Worm (Caenorhabditis elegans) whole organism, L3 larva: Measurements from ENCODE around the gene Y57A10C.9.
A peak's percentile ranks its signal among the peaks of the same experiment; 100 is the strongest.

Experiments used
- R02D3.7 ChIP-seq: fragments of 150-350 bp; optimal IDR thresholded peaks from 2 replicates; lab custom pipeline; 2014; ENCODE audit warnings: missing biosample characterization, missing genetic modification characterization
- aly-2 ChIP-seq: fragments of 150-350 bp; optimal IDR thresholded peaks from 2 replicates; lab custom pipeline; 2014; ENCODE audit warnings: missing biosample characterization, missing genetic modification characterization
- ama-1 ChIP-seq: fragments of 150-350 bp; optimal IDR thresholded peaks from 2 replicates; lab custom pipeline; 2018
- ceh-16 ChIP-seq: sonication (generic microtip); optimal IDR thresholded peaks from 2 replicates; lab custom pipeline; 2017; ENCODE audit warnings: missing biosample characterization, missing genetic modification characterization
- ceh-28 ChIP-seq: fragments of 150-350 bp; optimal IDR thresholded peaks from 2 replicates; lab custom pipeline; 2014; ENCODE audit warnings: missing biosample characterization, missing genetic modification reagents, missing genetic modification characterization
- ceh-82 ChIP-seq: fragments of 150-350 bp; optimal IDR thresholded peaks from 2 replicates; lab custom pipeline; 2014; ENCODE audit warnings: missing biosample characterization, missing genetic modification characterization
- ceh-9 ChIP-seq: sonication (generic microtip); optimal IDR thresholded peaks from 2 replicates; lab custom pipeline; 2018; ENCODE audit warnings: missing biosample characterization, missing genetic modification characterization
- daf-12 ChIP-seq: fragments of 150-350 bp; optimal IDR thresholded peaks from 2 replicates; lab custom pipeline; 2014; ENCODE audit warnings: missing biosample characterization, missing genetic modification reagents, missing genetic modification characterization
- egl-27 ChIP-seq: sonication (generic microtip); optimal IDR thresholded peaks from 4 replicates; lab custom pipeline; 2017; ENCODE audit warnings: missing biosample characterization, missing genetic modification reagents, missing genetic modification characterization
- egl-5 ChIP-seq: fragments of 150-350 bp; optimal IDR thresholded peaks from 2 replicates; lab custom pipeline; 2017; ENCODE audit warnings: missing biosample characterization, missing genetic modification reagents, missing genetic modification characterization, inconsistent platforms
- elt-1 ChIP-seq: fragments of 150-350 bp; optimal IDR thresholded peaks from 2 replicates; lab custom pipeline; 2014; ENCODE audit warnings: missing biosample characterization, missing genetic modification characterization
- elt-2 ChIP-seq: sonication (generic microtip); optimal IDR thresholded peaks from 2 replicates; lab custom pipeline; 2016; ENCODE audit warnings: missing genetic modification reagents, mild to moderate bottlenecking, missing genetic modification characterization, missing compliant biosample characterization
- elt-3 ChIP-seq, 3 experiments: fragments of 150-350 bp in 1 of 3; sonication (generic microtip) in 2 of 3; optimal IDR thresholded peaks; 2 replicates in 2 of 3; 4 replicates in 1 of 3; lab custom pipeline; 2014 to 2017; ENCODE audit warnings: missing biosample characterization in 3 of 3, missing genetic modification characterization in 3 of 3
- fkh-10 ChIP-seq: sonication (generic microtip); optimal IDR thresholded peaks from 2 replicates; lab custom pipeline; 2017; ENCODE audit warnings: missing biosample characterization, missing genetic modification reagents, missing genetic modification characterization
- fkh-2 ChIP-seq: fragments of 150-350 bp; optimal IDR thresholded peaks from 2 replicates; lab custom pipeline; 2014; ENCODE audit warnings: missing biosample characterization, missing genetic modification reagents, missing genetic modification characterization
- fos-1 ChIP-seq: fragments of 150-350 bp; optimal IDR thresholded peaks from 2 replicates; lab custom pipeline; 2014; ENCODE audit warnings: missing biosample characterization, missing genetic modification characterization
- hmg-11 ChIP-seq: sonication (generic microtip); optimal IDR thresholded peaks from 2 replicates; lab custom pipeline; 2016; ENCODE audit warnings: missing genetic modification characterization, missing compliant biosample characterization
- jun-1 ChIP-seq: fragments of 150-350 bp; optimal IDR thresholded peaks from 2 replicates; lab custom pipeline; 2014; ENCODE audit warnings: missing biosample characterization, missing genetic modification reagents, missing genetic modification characterization
- lin-15B ChIP-seq: fragments of 150-350 bp; optimal IDR thresholded peaks from 2 replicates; lab custom pipeline; 2014; ENCODE audit warnings: missing biosample characterization, missing genetic modification characterization
- lin-39 ChIP-seq: fragments of 150-350 bp; optimal IDR thresholded peaks from 2 replicates; lab custom pipeline; 2018; ENCODE audit warnings: missing biosample characterization, missing genetic modification reagents, missing genetic modification characterization
- lsy-12 ChIP-seq: sonication (generic microtip); optimal IDR thresholded peaks from 2 replicates; lab custom pipeline; 2016; ENCODE audit warnings: mild to moderate bottlenecking, missing genetic modification characterization, missing compliant biosample characterization
- mdl-1 ChIP-seq: fragments of 150-350 bp; optimal IDR thresholded peaks from 2 replicates; lab custom pipeline; 2014; ENCODE audit warnings: missing biosample characterization, missing genetic modification characterization
- mml-1 ChIP-seq: fragments of 150-350 bp; sonication (generic microtip); optimal IDR thresholded peaks from 3 replicates; lab custom pipeline; 2014; ENCODE audit warnings: missing biosample characterization, missing genetic modification characterization
- nfya-1 ChIP-seq: sonication (generic microtip); optimal IDR thresholded peaks from 2 replicates; lab custom pipeline; 2017; ENCODE audit warnings: missing genetic modification characterization, mild to moderate bottlenecking, missing compliant biosample characterization, antibody characterized with exemption, moderate library complexity; ENCODE audit not compliant: insufficient read depth
- nhr-11 ChIP-seq: fragments of 150-350 bp; optimal IDR thresholded peaks from 2 replicates; lab custom pipeline; 2014; ENCODE audit warnings: missing biosample characterization, missing genetic modification characterization
- nhr-12 ChIP-seq: fragments of 150-350 bp; optimal IDR thresholded peaks from 2 replicates; lab custom pipeline; 2014; ENCODE audit warnings: missing biosample characterization, missing genetic modification characterization
- nhr-23 ChIP-seq: fragments of 150-350 bp; optimal IDR thresholded peaks from 2 replicates; lab custom pipeline; 2014; ENCODE audit warnings: missing biosample characterization, missing genetic modification reagents, missing genetic modification characterization
- nhr-237 ChIP-seq: fragments of 150-350 bp; optimal IDR thresholded peaks from 2 replicates; lab custom pipeline; 2014; ENCODE audit warnings: missing biosample characterization, missing genetic modification characterization
- nhr-28 ChIP-seq: fragments of 150-350 bp; optimal IDR thresholded peaks from 2 replicates; lab custom pipeline; 2014; ENCODE audit warnings: missing biosample characterization, missing genetic modification characterization
- nhr-43 ChIP-seq: sonication (generic microtip); optimal IDR thresholded peaks from 2 replicates; lab custom pipeline; 2016; ENCODE audit warnings: mild to moderate bottlenecking, missing genetic modification characterization, missing compliant biosample characterization; ENCODE audit not compliant: poor library complexity, severe bottlenecking
- nhr-67 ChIP-seq: fragments of 150-350 bp; optimal IDR thresholded peaks from 2 replicates; lab custom pipeline; 2014; ENCODE audit warnings: missing biosample characterization, missing genetic modification characterization
- nhr-77 ChIP-seq: fragments of 150-350 bp; optimal IDR thresholded peaks from 2 replicates; lab custom pipeline; 2014; ENCODE audit warnings: missing biosample characterization, missing genetic modification characterization
- pha-4 ChIP-seq: fragments of 150-350 bp; optimal IDR thresholded peaks from 2 replicates; lab custom pipeline; 2014; ENCODE audit warnings: missing biosample characterization, missing genetic modification reagents, missing genetic modification characterization
- pqm-1 ChIP-seq: fragments of 150-350 bp; optimal IDR thresholded peaks from 2 replicates; lab custom pipeline; 2017; ENCODE audit warnings: missing biosample characterization, missing genetic modification characterization, inconsistent platforms
- sea-2 ChIP-seq: fragments of 150-350 bp; sonication (generic microtip); optimal IDR thresholded peaks from 4 replicates; lab custom pipeline; 2014; ENCODE audit warnings: missing biosample characterization, missing genetic modification reagents, missing genetic modification characterization
- skn-1 ChIP-seq: fragments of 150-350 bp; optimal IDR thresholded peaks from 2 replicates; lab custom pipeline; 2014; ENCODE audit warnings: missing biosample characterization, missing genetic modification characterization
- snpc-4 ChIP-seq: fragments of 150-350 bp; optimal IDR thresholded peaks from 2 replicates; lab custom pipeline; 2014; ENCODE audit warnings: missing biosample characterization, missing genetic modification characterization
- tbx-2 ChIP-seq: sonication (generic microtip); optimal IDR thresholded peaks from 2 replicates; lab custom pipeline; 2016; ENCODE audit warnings: mild to moderate bottlenecking, missing genetic modification characterization, missing compliant biosample characterization
- unc-62 ChIP-seq: fragments of 150-350 bp; sonication (generic microtip); optimal IDR thresholded peaks from 4 replicates; lab custom pipeline; 2014; ENCODE audit warnings: missing biosample characterization, missing genetic modification reagents, missing genetic modification characterization
- zag-1 ChIP-seq: fragments of 150-350 bp; optimal IDR thresholded peaks from 2 replicates; lab custom pipeline; 2014; ENCODE audit warnings: missing biosample characterization, missing genetic modification characterization
- ztf-11 ChIP-seq: fragments of 150-350 bp; optimal IDR thresholded peaks from 2 replicates; lab custom pipeline; 2014; ENCODE audit warnings: missing biosample characterization, missing genetic modification characterization
- ztf-4 ChIP-seq: fragments of 150-350 bp; optimal IDR thresholded peaks from 2 replicates; lab custom pipeline; 2014; ENCODE audit warnings: missing biosample characterization, missing genetic modification characterization

Y57A10C.9 gene

DNA sequence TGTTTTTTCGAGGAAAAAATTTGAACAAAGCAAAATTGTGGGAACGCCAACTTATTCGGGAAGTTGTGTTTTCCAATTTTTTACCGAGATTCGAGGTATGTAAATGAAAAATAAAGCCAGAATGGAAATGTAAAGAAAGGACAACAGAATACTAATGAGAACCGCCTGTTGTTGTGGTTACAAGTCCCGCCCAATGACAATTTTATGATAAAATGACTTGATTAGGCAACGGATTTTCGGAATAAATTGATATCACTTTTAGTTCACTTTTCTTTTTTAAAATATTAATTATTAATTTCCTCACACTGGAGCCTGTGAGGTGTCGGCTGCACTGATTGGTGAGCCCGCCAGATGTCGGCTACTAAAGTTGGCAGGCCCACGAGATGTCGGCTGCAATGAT is 6.0 kb downstream of the Y57A10C.9 start, which contains the start of gene dct-12:
Gene dct-12 (minus strand): TSS at position 101 of the 400 bp plus-strand sequence.
- TF ChIP-seq nhr-67 (tag; lab: Kevin White, UChicago) = no peak
- TF ChIP-seq jun-1 (tag; lab: Kevin White, UChicago) = no peak
- no peak for TF ChIP-seq snpc-4
- no peak for TF ChIP-seq lsy-12 (tag; lab: Kevin White, UChicago)
- TF ChIP-seq daf-12 = no peak
- no peak for TF ChIP-seq nhr-11
- no peak for TF ChIP-seq nhr-23 (tag; lab: Kevin White, UChicago)
- no peak for TF ChIP-seq ztf-11 (tag; lab: Kevin White, UChicago)
- no peak for TF ChIP-seq nhr-77
- no peak for TF ChIP-seq aly-2 (tag; lab: Kevin White, UChicago)
- TF ChIP-seq nfya-1 = no peak
- TF ChIP-seq elt-3 (tag; optimal IDR thresholded peaks at IDR 0.05; lab: Kevin White, UChicago) = no peak
- no peak for TF ChIP-seq lin-39 (tag; lab: Kevin White, UChicago)
- no peak for TF ChIP-seq R02D3.7
- TF ChIP-seq fos-1 (tag; lab: Kevin White, UChicago) = no peak
- no peak for TF ChIP-seq skn-1 (tag; lab: Kevin White, UChicago)
- TF ChIP-seq mml-1 = no peak
- no peak for TF ChIP-seq egl-5 (tag; lab: Kevin White, UChicago)

DNA sequence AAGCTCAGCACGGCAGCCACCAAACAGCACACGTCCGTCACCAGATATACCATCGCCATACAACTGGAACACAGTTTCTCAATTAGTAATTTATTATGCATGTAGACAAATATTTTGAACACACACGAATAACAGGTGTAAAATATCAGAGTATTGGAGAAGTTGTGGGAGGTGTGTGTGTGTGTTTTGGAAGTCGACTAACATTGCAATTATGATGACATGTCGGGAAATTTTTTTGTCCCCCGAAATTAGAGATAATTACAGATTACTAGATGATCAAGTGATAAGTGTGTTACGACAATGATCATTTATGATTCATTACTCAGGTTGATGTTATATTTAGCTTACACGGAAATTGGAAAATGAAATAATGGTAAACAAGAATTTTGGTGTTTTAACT is 8.6 kb downstream of the Y57A10C.9 start, which contains the start of gene Y57A10C.8:
Gene Y57A10C.8 (minus strand): TSS at position 101 of the 400 bp plus-strand sequence.
- TF ChIP-seq sea-2 (GFP tag; lab: Kevin White, UChicago) = no peak
- TF ChIP-seq R02D3.7 = no peak
- no peak for TF ChIP-seq skn-1 (tag; lab: Kevin White, UChicago)
- TF ChIP-seq nhr-237 (tag; lab: Kevin White, UChicago) = no peak
- no peak for TF ChIP-seq egl-27 (tag; lab: Kevin White, UChicago)
- TF ChIP-seq nhr-43 (tag; lab: Kevin White, UChicago) = no peak
- TF ChIP-seq lsy-12 (tag; lab: Kevin White, UChicago) = no peak
- no peak for TF ChIP-seq pqm-1
- no peak for TF ChIP-seq ceh-28 (tag; lab: Kevin White, UChicago)
- TF ChIP-seq pha-4 = no peak

DNA sequence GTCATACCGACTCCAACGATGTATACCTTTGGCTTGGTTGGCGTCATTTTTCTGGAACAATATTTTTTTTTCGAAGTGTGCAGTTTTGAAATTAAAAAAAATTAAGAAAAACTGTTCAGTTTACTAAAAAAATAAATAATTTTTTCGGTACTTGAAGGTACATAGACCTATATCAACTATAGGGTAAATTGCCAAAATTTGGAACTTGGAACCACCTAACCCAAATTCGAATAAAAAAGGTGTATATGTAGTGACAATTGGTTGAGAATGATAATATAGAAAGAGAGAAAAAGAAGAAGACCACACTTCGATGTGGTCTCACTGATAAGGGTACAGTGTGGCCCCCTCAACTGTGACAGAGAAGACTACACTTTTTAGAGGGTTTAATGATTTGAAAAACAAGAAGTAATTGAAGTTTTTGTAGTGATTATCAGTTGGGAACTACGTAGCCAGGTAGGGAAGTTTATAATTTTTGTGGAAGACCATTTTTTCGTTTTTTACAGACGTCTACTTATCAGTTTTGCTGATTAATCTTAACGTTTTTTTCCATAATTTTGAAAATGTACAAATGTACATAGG is 12.6 kb downstream of the Y57A10C.9 start, which contains the start of gene daf-22:
Gene daf-22 (minus strand): TSS at position 51 of the 579 bp plus-strand sequence.
- TF ChIP-seq nhr-12 (tag; lab: Kevin White, UChicago) = no peak
- no peak for TF ChIP-seq nhr-237 (tag; lab: Kevin White, UChicago)
- TF ChIP-seq sea-2 (GFP tag; lab: Kevin White, UChicago) = no peak
- no peak for TF ChIP-seq mml-1
- no peak for TF ChIP-seq zag-1 (tag; lab: Kevin White, UChicago)
- no peak for TF ChIP-seq ceh-82
- no peak for TF ChIP-seq mdl-1 (tag; lab: Kevin White, UChicago)
- no peak for TF ChIP-seq nhr-67 (tag; lab: Kevin White, UChicago)
- TF ChIP-seq ceh-28 (tag; lab: Kevin White, UChicago) = no peak
- no peak for TF ChIP-seq tbx-2 (tag; lab: Kevin White, UChicago)
- TF ChIP-seq lsy-12 (tag; lab: Kevin White, UChicago) = no peak
- TF ChIP-seq snpc-4 = no peak
- TF ChIP-seq daf-12 = no peak
- no peak for TF ChIP-seq ztf-11 (tag; lab: Kevin White, UChicago)
- TF ChIP-seq hmg-11 (tag; lab: Kevin White, UChicago) = no peak
- TF ChIP-seq unc-62 (GFP tag; lab: Kevin White, UChicago) = no peak
- no peak for TF ChIP-seq ceh-9 (tag; lab: Kevin White, UChicago)
- TF ChIP-seq pqm-1 = peak; percentile 93
- TF ChIP-seq fos-1 (tag; lab: Kevin White, UChicago) = no peak
- peak; percentile 37 for TF ChIP-seq pha-4
- TF ChIP-seq nhr-28 = no peak
- no peak for TF ChIP-seq nhr-23 (tag; lab: Kevin White, UChicago)
- no peak for TF ChIP-seq ama-1
- no peak for TF ChIP-seq ztf-4 (tag; lab: Kevin White, UChicago)
- TF ChIP-seq fkh-10 (GFP tag; lab: Kevin White, UChicago) = no peak
- TF ChIP-seq elt-2 (tag; lab: Kevin White, UChicago) = peak; percentile 98
- TF ChIP-seq R02D3.7 = no peak
- no peak for TF ChIP-seq elt-3 (tag; optimal IDR thresholded peaks at IDR 0.05; lab: Kevin White, UChicago)
- no peak for TF ChIP-seq fkh-2 (tag; lab: Kevin White, UChicago)
- no peak for TF ChIP-seq egl-5 (tag; lab: Kevin White, UChicago)
- no peak for TF ChIP-seq egl-27 (tag; lab: Kevin White, UChicago)
- no peak for TF ChIP-seq lin-15B (tag; lab: Kevin White, UChicago)
- TF ChIP-seq lin-39 (tag; lab: Kevin White, UChicago) = no peak
- TF ChIP-seq elt-1 (tag; lab: Kevin White, UChicago) = no peak
- TF ChIP-seq nhr-43 (tag; lab: Kevin White, UChicago) = no peak
- no peak for TF ChIP-seq ceh-16 (tag; lab: Kevin White, UChicago)
- peak; percentile 19 for TF ChIP-seq nfya-1
- TF ChIP-seq jun-1 (tag; lab: Kevin White, UChicago) = peak; percentile 49
- TF ChIP-seq nhr-77 = no peak
